Worm (Caenorhabditis elegans): Measurements from ENCODE around the gene osta-2.

The osta-2 gene

DNA sequence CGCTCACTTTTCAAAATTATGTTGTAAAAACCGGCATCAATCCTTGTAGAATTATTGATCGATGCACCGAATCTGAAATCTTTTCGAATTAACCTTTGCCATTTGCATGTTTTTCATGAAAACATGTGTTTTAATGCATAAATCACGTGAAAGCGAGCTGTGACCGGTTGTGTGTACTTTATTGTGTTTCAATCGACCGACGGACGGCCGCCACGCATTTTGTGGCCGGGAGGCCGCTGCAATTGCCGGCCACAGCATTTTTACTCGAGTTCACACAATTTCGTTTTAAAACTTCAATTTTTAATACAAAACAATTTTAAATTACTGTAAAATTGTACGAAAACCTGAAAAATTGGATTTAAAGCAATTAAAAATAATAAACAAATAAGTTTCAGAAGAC lies 18.5 kb upstream of the osta-2 start, which contains the start of gene C25H3.11 (continued):
- no peak for TF ChIP-seq aha-1 (tag; optimal IDR thresholded peaks at IDR 0.05)
- TF ChIP-seq nhr-11 (tag; optimal IDR thresholded peaks at IDR 0.05): no peak
- peak in 1 of 2 experiments; percentile 3 for TF ChIP-seq efl-1 (optimal IDR thresholded peaks at IDR 0.05)
- peak in 1 of 2 experiments; percentile 4 for TF ChIP-seq efl-1 (GFP tag; optimal IDR thresholded peaks at IDR 0.05 in 1 of 2)
- no peak for TF ChIP-seq tlp-1 (tag; optimal IDR thresholded peaks at IDR 0.05)
- no peak for TF ChIP-seq lin-39 (tag; optimal IDR thresholded peaks at IDR 0.05)
- no peak for TF ChIP-seq ceh-63 (GFP tag; optimal IDR thresholded peaks at IDR 0.05)
- TF ChIP-seq C04F5.9 (tag; optimal IDR thresholded peaks at IDR 0.05): no peak
- no peak for TF ChIP-seq nhr-28 (tag; optimal IDR thresholded peaks at IDR 0.05)
- no peak for TF ChIP-seq lir-3 (tag; optimal IDR thresholded peaks at IDR 0.05; ENCODE audit: poor library complexity)
- TF ChIP-seq nhr-19 (GFP tag; conservative IDR thresholded peaks at IDR 0.05): no peak
- no peak for TF ChIP-seq unc-86 (tag; optimal IDR thresholded peaks at IDR 0.05)
- peak; percentile 40 for TF ChIP-seq nhr-71 (tag; optimal IDR thresholded peaks at IDR 0.05)
- no peak for TF ChIP-seq F16B12.6 (tag; optimal IDR thresholded peaks at IDR 0.05)
- TF ChIP-seq mdl-1 (tag; optimal IDR thresholded peaks at IDR 0.05): peak in 1 of 2 experiments; percentile 32
- TF ChIP-seq snpc-4 (tag; optimal IDR thresholded peaks at IDR 0.05): no peak
- TF ChIP-seq fkh-4 (tag; optimal IDR thresholded peaks at IDR 0.05; ENCODE audit: borderline replicate concordance): no peak
- TF ChIP-seq nhr-84 (tag; optimal IDR thresholded peaks at IDR 0.05): no peak
- no peak for TF ChIP-seq nhr-76 (tag; optimal IDR thresholded peaks at IDR 0.05)
- TF ChIP-seq ces-1 (GFP tag; optimal IDR thresholded peaks at IDR 0.05): no peak
- TF ChIP-seq skn-1 (tag; optimal IDR thresholded peaks at IDR 0.05): no peak
- TF ChIP-seq grh-1 (GFP tag; IDR thresholded peaks at IDR 0.05): no peak
- TF ChIP-seq unc-30 (tag; optimal IDR thresholded peaks at IDR 0.05): no peak
- peak; percentile 11 to 14 for TF ChIP-seq lsy-2 (tag; optimal IDR thresholded peaks at IDR 0.05)
- TF ChIP-seq lin-13 (GFP tag; optimal IDR thresholded peaks at IDR 0.05): no peak
- TF ChIP-seq Y116A8C.19 (tag; optimal IDR thresholded peaks at IDR 0.05; ENCODE audit: borderline replicate concordance): no peak
- TF ChIP-seq ztf-11 (tag; optimal IDR thresholded peaks at IDR 0.05): no peak
- peak; percentile 56 for TF ChIP-seq lin-14 (GFP tag; optimal IDR thresholded peaks at IDR 0.05)
- no peak for TF ChIP-seq tbx-2 (tag; optimal IDR thresholded peaks at IDR 0.05)
- TF ChIP-seq sup-37 (GFP tag; optimal IDR thresholded peaks at IDR 0.05): no peak
- TF ChIP-seq elt-3 (tag; optimal IDR thresholded peaks at IDR 0.05): no peak
- peak; percentile 3 for TF ChIP-seq swsn-7 (tag; optimal IDR thresholded peaks at IDR 0.05)
- TF ChIP-seq jun-1 (tag; optimal IDR thresholded peaks at IDR 0.05): no peak
- no peak for TF ChIP-seq egl-27 (tag; optimal IDR thresholded peaks at IDR 0.05)
- TF ChIP-seq snu-23 (GFP tag; optimal IDR thresholded peaks at IDR 0.05): peak; percentile 53
- TF ChIP-seq nhr-47 (tag; optimal IDR thresholded peaks at IDR 0.05): no peak
- TF ChIP-seq irx-1 (tag; optimal IDR thresholded peaks at IDR 0.05): no peak
- no peak for TF ChIP-seq nhr-237 (tag; optimal IDR thresholded peaks at IDR 0.05)
- no peak for TF ChIP-seq zip-4 (GFP tag; optimal IDR thresholded peaks at IDR 0.05)
- no peak for TF ChIP-seq zag-1 (tag; optimal IDR thresholded peaks at IDR 0.05)

ce11 chrII:5691216-5691771 lies 16.2 kb upstream of the osta-2 start, which contains the start of the genes ndub-5 and eif-2D:
TSS of gene ndub-5 (minus strand) at chrII:5691353.
TSS of gene eif-2D (plus strand) at chrII:5691721.
- TF ChIP-seq lsy-2 (tag; optimal IDR thresholded peaks at IDR 0.05) (peak in 1 of 2 experiments; percentile 36), ceh-88 (GFP tag; IDR thresholded peaks at IDR 0.05) (no peak), lin-35 (GFP tag; optimal IDR thresholded peaks at IDR 0.05) (peak in 1 of 2 experiments; percentile 25), nhr-47 (tag; optimal IDR thresholded peaks at IDR 0.05) (no peak), fos-1 (tag; optimal IDR thresholded peaks at IDR 0.05) (no peak), hpl-2 (GFP tag; optimal IDR thresholded peaks at IDR 0.05) (no peak), vab-15 (tag; optimal IDR thresholded peaks at IDR 0.05) (no peak), dpl-1 (GFP tag; optimal IDR thresholded peaks at IDR 0.05) (peak in 1 of 3 experiments; percentile 38), lin-14 (GFP tag; optimal IDR thresholded peaks at IDR 0.05) (peak; percentile 19), grh-1 (GFP tag; IDR thresholded peaks at IDR 0.05) (no peak), efl-1 (optimal IDR thresholded peaks at IDR 0.05) (no peak), efl-1 (GFP tag; optimal IDR thresholded peaks at IDR 0.05 in 1 of 2) (peak in 1 of 2 experiments; percentile 79), nhr-71 (tag; optimal IDR thresholded peaks at IDR 0.05) (peak; percentile 12)
